Fruit fly (Drosophila melanogaster): ENCODE results near the gene Cp7Fb.
A peak's percentile ranks its signal among the peaks of the same experiment; 100 is the strongest.

The Cp7Fb gene

dm6 chrX:8455019-8455555 lies 18.6 kb upstream of the Cp7Fb start, which contains the start of gene org-1 (continued):
- peak; percentile 95 for TF ChIP-seq CG15269 (tag; optimal IDR thresholded peaks at IDR 0.05)
- peak; percentile 92 for TF ChIP-seq org-1 (GFP tag; optimal IDR thresholded peaks at IDR 0.05)
- 0 out of 2 replicates have a peak, but pooled peaks have one; percentile 16 for TF ChIP-seq Dref (GFP tag; IDR thresholded peaks at IDR 0.05)
- peak; percentile 92 for TF ChIP-seq CG6254 (GFP tag; optimal IDR thresholded peaks at IDR 0.05)
- TF ChIP-seq MTF-1 (GFP tag; optimal IDR thresholded peaks at IDR 0.05; ENCODE audit: borderline replicate concordance): peak; percentile 91
- no peak for TF ChIP-seq CG16813 (GFP tag; IDR thresholded peaks at IDR 0.05; ENCODE audit: partially characterized antibody)
- TF ChIP-seq Hmx (GFP tag; optimal IDR thresholded peaks at IDR 0.05): peak; percentile 51
- TF ChIP-seq luna (GFP tag; optimal IDR thresholded peaks at IDR 0.05): peak; percentile 12
- TF ChIP-seq knrl (GFP tag; IDR thresholded peaks at IDR 0.05; ENCODE audit: partially characterized antibody): no peak
- peak; percentile 21 for TF ChIP-seq eyg (GFP tag; optimal IDR thresholded peaks at IDR 0.05)
- no peak for TF ChIP-seq yki (optimal IDR thresholded peaks at IDR 0.05)
- peak; percentile 74; the same call in 2 of the 3 replicates for TF ChIP-seq sr (GFP tag; IDR thresholded peaks at IDR 0.05)
- TF ChIP-seq CG43689 (GFP tag; IDR thresholded peaks at IDR 0.05): peak; percentile 94
- TF ChIP-seq lab (GFP tag; optimal IDR thresholded peaks at IDR 0.05): peak; percentile 94
- TF ChIP-seq CG8924 (tag; optimal IDR thresholded peaks at IDR 0.05): peak; percentile 94
- TF ChIP-seq CG31224 (GFP tag; IDR thresholded peaks at IDR 0.05): peak; percentile 91
- TF ChIP-seq Mad (GFP tag; optimal IDR thresholded peaks at IDR 0.05): peak; percentile 79
- peak; percentile 99 for TF ChIP-seq row (GFP tag; IDR thresholded peaks at IDR 0.05)
- TF ChIP-seq otp (GFP tag; IDR thresholded peaks at IDR 0.05): peak; percentile 98
- TF ChIP-seq tna (GFP tag; IDR thresholded peaks at IDR 0.05; ENCODE audit: partially characterized antibody): no peak
- TF ChIP-seq br (optimal IDR thresholded peaks at IDR 0.05): no peak
- TF ChIP-seq pho (GFP tag; optimal IDR thresholded peaks at IDR 0.05): peak; percentile 66
- peak; percentile 92 for TF ChIP-seq CG7357 (GFP tag; IDR thresholded peaks at IDR 0.05)
- TF ChIP-seq slp2 (GFP tag; optimal IDR thresholded peaks at IDR 0.05): peak; percentile 76
- TF ChIP-seq insv (GFP tag; optimal IDR thresholded peaks at IDR 0.05): peak in 1 of 2 experiments; percentile 50
- TF ChIP-seq nau (GFP tag; optimal IDR thresholded peaks at IDR 0.05): peak; percentile 86
- TF ChIP-seq pzg (GFP tag; optimal IDR thresholded peaks at IDR 0.05): no peak
- TF ChIP-seq CG4424 (GFP tag; optimal IDR thresholded peaks at IDR 0.05): peak; percentile 97
- TF ChIP-seq Xrp1 (GFP tag; IDR thresholded peaks at IDR 0.05): peak; percentile 98
- TF ChIP-seq ATbp (GFP tag; optimal IDR thresholded peaks at IDR 0.05): peak; percentile 91
- TF ChIP-seq Side (GFP tag; optimal IDR thresholded peaks at IDR 0.05): peak; percentile 67
- TF ChIP-seq CG7987 (GFP tag; optimal IDR thresholded peaks at IDR 0.05): peak; percentile 73
- peak; percentile 87 for TF ChIP-seq sug (tag; optimal IDR thresholded peaks at IDR 0.05)
- TF ChIP-seq Stat92E (GFP tag; optimal IDR thresholded peaks at IDR 0.05): peak in 1 of 3 experiments; percentile 89
- TF ChIP-seq CG2889 (GFP tag; IDR thresholded peaks at IDR 0.05): peak; percentile 94
- TF ChIP-seq HHEX (GFP tag; optimal IDR thresholded peaks at IDR 0.05): peak; percentile 89
- TF ChIP-seq YL-1 (GFP tag; optimal IDR thresholded peaks at IDR 0.05): peak; percentile 77
- no peak for TF ChIP-seq sc (optimal IDR thresholded peaks at IDR 0.05)
- peak; percentile 93 for TF ChIP-seq sc (GFP tag; optimal IDR thresholded peaks at IDR 0.05)
- TF ChIP-seq CG9932 (GFP tag; IDR thresholded peaks at IDR 0.05): peak; percentile 95
- peak; percentile 89 for TF ChIP-seq CG3065 (GFP tag; optimal IDR thresholded peaks at IDR 0.05)
- TF ChIP-seq CG10431 (GFP tag; optimal IDR thresholded peaks at IDR 0.05): peak; percentile 88
- TF ChIP-seq nmo (GFP tag; optimal IDR thresholded peaks at IDR 0.05): peak; percentile 97
- TF ChIP-seq CG12659 (GFP tag; optimal IDR thresholded peaks at IDR 0.05): peak; percentile 94
- peak; percentile 92 for TF ChIP-seq rib (GFP tag; IDR thresholded peaks at IDR 0.05)
- TF ChIP-seq so (GFP tag; IDR thresholded peaks at IDR 0.05): peak; percentile 95
- peak; percentile 95 for TF ChIP-seq Taf1 (GFP tag; IDR thresholded peaks at IDR 0.05)
- TF ChIP-seq Spps (tag; optimal IDR thresholded peaks at IDR 0.05): peak; percentile 93
- TF ChIP-seq Kr (GFP tag; optimal IDR thresholded peaks at IDR 0.05): peak; percentile 48
- peak; percentile 80 for TF ChIP-seq odd (GFP tag; optimal IDR thresholded peaks at IDR 0.05)
- no peak for TF ChIP-seq nerfin-2 (GFP tag; IDR thresholded peaks at IDR 0.05; ENCODE audit: partially characterized antibody)

All from whole organism, embryonic.